Fruit fly (Drosophila melanogaster): Measurements from ENCODE around the gene lz.

- TF ChIP-seq CTCF (optimal IDR thresholded peaks at IDR 0.05) (no peak), CG8478 (optimal IDR thresholded peaks at IDR 0.05) (no peak)
Observed at dm6 chrX:9330387-9330786, 45.9 kb downstream of the lz start, which contains the start of gene CG34450.

Data from S2 (cell line).